Fruit fly (Drosophila melanogaster) whole organism, embryonic: ENCODE measurements around the gene CG2120.

Experiments used
- Ada2b ChIP-seq: fragments of 200-800 bp; sonication (Bioruptor generic); IDR thresholded peaks from 2 replicates; pipeline ENCODE4 v1.3.6; 2022; ENCODE audit warnings: missing biosample characterization, missing genetic modification characterization
- Asciz ChIP-seq: fragments of 200-800 bp; sonication (Bioruptor generic); optimal IDR thresholded peaks from 2 replicates; lab custom pipeline; 2017; ENCODE audit warnings: missing biosample characterization, mild to moderate bottlenecking, missing genetic modification characterization, missing genetic modification reagents
- Atf6 ChIP-seq: fragments of 200-800 bp; sonication (Bioruptor generic); IDR thresholded peaks from 2 replicates; pipeline ENCODE4 v1.3.6; 2022; ENCODE audit warnings: missing biosample characterization, missing genetic modification characterization
- B-H1 ChIP-seq: fragments of 200-800 bp; sonication (Bioruptor generic); IDR thresholded peaks from 3 replicates; pipeline ENCODE4 v1.3.6; 2022; ENCODE audit warnings: missing biosample characterization, missing genetic modification characterization
- CG11504 ChIP-seq: fragments of 200-800 bp; sonication (Bioruptor generic); optimal IDR thresholded peaks from 3 replicates; lab custom pipeline; 2019; ENCODE audit warnings: missing biosample characterization, mild to moderate bottlenecking, missing genetic modification characterization, moderate library complexity
- CG11695 ChIP-seq: fragments of 200-800 bp; sonication (Bioruptor generic); IDR thresholded peaks from 3 replicates; pipeline ENCODE4 v1.3.6; 2022; ENCODE audit warnings: missing biosample characterization, missing genetic modification characterization
- CG12071 ChIP-seq: fragments of 200-800 bp; sonication (Bioruptor generic); optimal IDR thresholded peaks from 3 replicates; lab custom pipeline; 2018; ENCODE audit warnings: missing biosample characterization, mild to moderate bottlenecking, missing genetic modification characterization
- CG12219 ChIP-seq: fragments of 200-800 bp; sonication (Bioruptor generic); optimal IDR thresholded peaks from 3 replicates; lab custom pipeline; 2018; ENCODE audit warnings: missing biosample characterization, mild to moderate bottlenecking, missing genetic modification characterization
- CG13624 ChIP-seq: fragments of 200-800 bp; sonication (Bioruptor generic); optimal IDR thresholded peaks from 2 replicates; lab custom pipeline; 2016; ENCODE audit warnings: missing biosample characterization, missing genetic modification characterization
- CG13894 ChIP-seq: fragments of 200-800 bp; sonication (Bioruptor generic); optimal IDR thresholded peaks from 3 replicates; lab custom pipeline; 2018; ENCODE audit warnings: missing biosample characterization, mild to moderate bottlenecking, missing genetic modification characterization, moderate library complexity
- CG15514 ChIP-seq: fragments of 200-800 bp; sonication (Bioruptor generic); optimal IDR thresholded peaks from 3 replicates; lab custom pipeline; 2017; ENCODE audit warnings: missing biosample characterization, missing genetic modification characterization, mild to moderate bottlenecking, moderate library complexity, missing genetic modification reagents
- CG1602 ChIP-seq: fragments of 200-800 bp; sonication (Bioruptor generic); optimal IDR thresholded peaks from 3 replicates; lab custom pipeline; 2016; ENCODE audit warnings: missing biosample characterization, missing genetic modification characterization
- CG18619 ChIP-seq: fragments of 200-800 bp; sonication (Bioruptor generic); optimal IDR thresholded peaks from 3 replicates; lab custom pipeline; 2017; ENCODE audit warnings: missing biosample characterization, mild to moderate bottlenecking, missing genetic modification characterization
- CG32767 ChIP-seq: fragments of 200-800 bp; sonication (Bioruptor generic); IDR thresholded peaks from 2 replicates; pipeline ENCODE4 v1.3.6; 2022; ENCODE audit warnings: missing biosample characterization, missing genetic modification characterization
- CG32772 ChIP-seq: fragments of 200-800 bp; sonication (Bioruptor generic); IDR thresholded peaks from 2 replicates; pipeline ENCODE4 v1.3.6; 2022; ENCODE audit warnings: missing biosample characterization, missing genetic modification characterization
- CG33213 ChIP-seq: fragments of 200-800 bp; sonication (Bioruptor generic); optimal IDR thresholded peaks from 3 replicates; lab custom pipeline; 2016; ENCODE audit warnings: missing biosample characterization, missing genetic modification characterization
- CG3838 ChIP-seq: fragments of 200-800 bp; sonication (Bioruptor generic); optimal IDR thresholded peaks from 3 replicates; lab custom pipeline; 2016; ENCODE audit warnings: missing biosample characterization, missing genetic modification characterization
- CG6689 ChIP-seq: fragments of 200-800 bp; sonication (Bioruptor generic); IDR thresholded peaks from 2 replicates; pipeline ENCODE4 v1.3.6; 2022; ENCODE audit warnings: missing biosample characterization, missing genetic modification characterization
- CG9437 ChIP-seq: fragments of 200-800 bp; sonication (Bioruptor generic); optimal IDR thresholded peaks from 2 replicates; lab custom pipeline; 2018; ENCODE audit warnings: missing biosample characterization, mild to moderate bottlenecking, missing genetic modification characterization
- CG9797 ChIP-seq: fragments of 200-800 bp; sonication (Bioruptor generic); optimal IDR thresholded peaks from 3 replicates; lab custom pipeline; 2018; ENCODE audit warnings: missing biosample characterization, mild to moderate bottlenecking, missing genetic modification characterization
- CG9817 ChIP-seq: fragments of 200-800 bp; sonication (Bioruptor generic); optimal IDR thresholded peaks from 2 replicates; lab custom pipeline; 2018; ENCODE audit warnings: missing biosample characterization, mild to moderate bottlenecking, missing genetic modification characterization, moderate library complexity
- D19A ChIP-seq: fragments of 200-800 bp; optimal IDR thresholded peaks from 3 replicates; lab custom pipeline; 2019; ENCODE audit warnings: missing biosample characterization, mild to moderate bottlenecking, missing genetic modification characterization, moderate library complexity
- Dip3 ChIP-seq: fragments of 200-800 bp; sonication (Bioruptor generic); optimal IDR thresholded peaks from 3 replicates; lab custom pipeline; 2016; ENCODE audit warnings: missing biosample characterization, missing genetic modification characterization
- Fer2 ChIP-seq: fragments of 200-800 bp; sonication (Bioruptor generic); optimal IDR thresholded peaks from 2 replicates; lab custom pipeline; 2018; ENCODE audit warnings: missing biosample characterization, mild to moderate bottlenecking, missing genetic modification characterization, moderate library complexity
- Hey ChIP-seq: fragments of 200-800 bp; sonication (Bioruptor generic); optimal IDR thresholded peaks from 3 replicates; lab custom pipeline; 2018; ENCODE audit warnings: missing biosample characterization, mild to moderate bottlenecking, missing genetic modification characterization
- Hr3 ChIP-seq: fragments of 200-800 bp; sonication (Bioruptor generic); optimal IDR thresholded peaks from 3 replicates; lab custom pipeline; 2016; ENCODE audit warnings: missing biosample characterization, missing genetic modification characterization
- MBD-R2 ChIP-seq: fragments of 200-800 bp; sonication (Bioruptor generic); IDR thresholded peaks from 2 replicates; pipeline ENCODE4 v1.3.6; 2022; ENCODE audit warnings: missing biosample characterization, missing genetic modification characterization
- Mes4 ChIP-seq: fragments of 200-800 bp; sonication (Bioruptor generic); optimal IDR thresholded peaks from 2 replicates; lab custom pipeline; 2016; ENCODE audit warnings: missing biosample characterization, missing genetic modification characterization
- Mrtf ChIP-seq: fragments of 200-800 bp; sonication (Bioruptor generic); IDR thresholded peaks from 3 replicates; pipeline ENCODE4 v1.3.6; 2022; ENCODE audit warnings: missing biosample characterization, missing genetic modification characterization
- NfI ChIP-seq: fragments of 200-800 bp; sonication (Bioruptor generic); optimal IDR thresholded peaks from 3 replicates; lab custom pipeline; 2018; ENCODE audit warnings: missing biosample characterization, mild to moderate bottlenecking, missing genetic modification characterization, moderate library complexity
- Stat92E ChIP-seq, 3 experiments: fragments of >200 bp in 2 of 3; fragments of 200-800 bp in 1 of 3; sonication (Bioruptor generic) in 1 of 3; optimal IDR thresholded peaks; 2 replicates each; lab custom pipeline; 2017 to 2019; ENCODE audit warnings: missing biosample characterization in 3 of 3, missing genetic modification characterization in 3 of 3, mild to moderate bottlenecking in 1 of 3, moderate library complexity in 1 of 3
- Xbp1 ChIP-seq: fragments of 200-800 bp; sonication (Bioruptor generic); optimal IDR thresholded peaks from 3 replicates; lab custom pipeline; 2016; ENCODE audit warnings: missing biosample characterization, mild to moderate bottlenecking, missing genetic modification characterization
- az2 ChIP-seq: fragments of 200-800 bp; sonication (Bioruptor generic); optimal IDR thresholded peaks from 3 replicates; lab custom pipeline; 2016; ENCODE audit warnings: missing biosample characterization, missing genetic modification characterization
- bowl ChIP-seq: fragments of 200-800 bp; sonication (Bioruptor generic); IDR thresholded peaks from 2 replicates; pipeline ENCODE4 v1.3.6; 2022; ENCODE audit warnings: missing biosample characterization, missing genetic modification characterization
- disco-r ChIP-seq: fragments of 200-800 bp; sonication (Bioruptor generic); optimal IDR thresholded peaks from 2 replicates; lab custom pipeline; 2016; ENCODE audit warnings: missing biosample characterization, missing genetic modification characterization
- ftz-f1 ChIP-seq: fragments of 200-800 bp; sonication (Bioruptor generic); optimal IDR thresholded peaks from 2 replicates; lab custom pipeline; 2016; ENCODE audit warnings: missing biosample characterization, missing genetic modification characterization
- ham ChIP-seq: fragments of 200-800 bp; sonication (Bioruptor generic); IDR thresholded peaks from 2 replicates; pipeline ENCODE4 v1.3.6; 2022; ENCODE audit warnings: missing biosample characterization, missing genetic modification characterization
- hkb ChIP-seq, 2 experiments: fragments of 200-800 bp in 1 of 2; fragments of >200 bp in 1 of 2; sonication (Bioruptor generic) in 1 of 2; IDR thresholded peaks in 1 of 2; optimal IDR thresholded peaks in 1 of 2; 2 replicates each; pipeline versions ENCODE4 v1.3.6 to Lab custom; 2017 to 2022; ENCODE audit warnings: missing biosample characterization in 1 of 2, missing genetic modification characterization in 1 of 2
- luna ChIP-seq: fragments of 200-800 bp; sonication (Bioruptor generic); optimal IDR thresholded peaks from 2 replicates; lab custom pipeline; 2016; ENCODE audit warnings: missing biosample characterization, missing genetic modification characterization
- mam ChIP-seq: fragments of 200-800 bp; sonication (Bioruptor generic); optimal IDR thresholded peaks from 3 replicates; lab custom pipeline; 2016; ENCODE audit warnings: missing biosample characterization, missing genetic modification characterization
- psq ChIP-seq: fragments of 200-800 bp; sonication (Bioruptor generic); optimal IDR thresholded peaks from 2 replicates; lab custom pipeline; 2017; ENCODE audit warnings: missing biosample characterization, missing genetic modification characterization
- row ChIP-seq: fragments of 200-800 bp; sonication (Bioruptor generic); IDR thresholded peaks from 3 replicates; pipeline ENCODE4 v1.3.6; 2022; ENCODE audit warnings: missing biosample characterization, missing genetic modification characterization
- sens ChIP-seq: fragments of 200-800 bp; sonication (Bioruptor generic); peaks from one replicate; lab custom pipeline; 2016; ENCODE audit warnings: missing biosample characterization, missing genetic modification characterization
- seq ChIP-seq: fragments of 200-800 bp; sonication (Bioruptor generic); IDR thresholded peaks from 2 replicates; pipeline ENCODE4 v1.3.6; 2022; ENCODE audit warnings: missing biosample characterization, missing genetic modification characterization
- slp2 ChIP-seq: fragments of 200-800 bp; sonication (Bioruptor generic); optimal IDR thresholded peaks from 2 replicates; lab custom pipeline; 2016; ENCODE audit warnings: missing biosample characterization, missing genetic modification characterization
- stwl ChIP-seq: fragments of 200-800 bp; sonication (Bioruptor generic); optimal IDR thresholded peaks from 3 replicates; lab custom pipeline; 2018; ENCODE audit warnings: missing biosample characterization, mild to moderate bottlenecking, missing genetic modification characterization, moderate library complexity
- tap ChIP-seq: fragments of 200-800 bp; optimal IDR thresholded peaks from 3 replicates; lab custom pipeline; 2019; ENCODE audit warnings: missing biosample characterization, mild to moderate bottlenecking, missing genetic modification characterization, moderate library complexity
- tin ChIP-seq: fragments of 200-800 bp; sonication (Bioruptor generic); optimal IDR thresholded peaks from 3 replicates; lab custom pipeline; 2016; ENCODE audit warnings: missing biosample characterization, missing genetic modification characterization
- tna ChIP-seq: fragments of 200-800 bp; sonication (Bioruptor generic); IDR thresholded peaks from 2 replicates; pipeline ENCODE4 v1.3.6; 2022; ENCODE audit warnings: missing biosample characterization, missing genetic modification characterization; ENCODE audit not compliant: partially characterized antibody
- vnd ChIP-seq: fragments of 200-800 bp; sonication (Bioruptor generic); IDR thresholded peaks from 3 replicates; pipeline ENCODE4 v1.3.6; 2022; ENCODE audit warnings: missing biosample characterization, missing genetic modification characterization; ENCODE audit not compliant: partially characterized antibody
- vvl ChIP-seq: fragments of 200-800 bp; sonication (Bioruptor generic); IDR thresholded peaks from 2 replicates; pipeline ENCODE4 v1.3.6; 2022; ENCODE audit warnings: missing biosample characterization, missing genetic modification characterization
- yki ChIP-seq: fragments of >200 bp; optimal IDR thresholded peaks from 3 replicates; lab custom pipeline; 2018

The CG2120 gene

DNA sequence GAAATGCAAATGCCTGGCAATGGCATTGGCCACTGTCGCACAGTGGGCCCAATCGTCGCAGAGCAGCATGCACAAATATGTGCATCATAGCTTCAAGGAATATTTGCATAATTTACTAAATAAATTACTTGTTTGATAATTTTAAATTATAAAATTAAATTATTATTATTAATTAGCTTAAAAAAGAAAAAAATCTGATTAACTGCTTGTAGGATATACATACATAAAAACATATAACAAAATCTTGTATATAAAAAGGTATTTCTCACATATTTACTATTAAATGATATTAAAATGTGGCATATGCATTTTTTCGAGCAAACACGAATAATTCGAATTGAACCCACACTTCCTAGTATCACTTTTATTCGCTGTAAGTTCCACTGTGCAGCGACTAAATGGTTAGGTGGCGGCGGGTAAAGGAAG, 10.4 kb upstream of the CG2120 start (continued):
- TF ChIP-seq CG15514 (no peak), Fer2 (tag; lab: Kevin White, UChicago) (no peak), MBD-R2 (GFP tag; lab: Robert Waterston, UW) (no peak), CG9437 (GFP tag; lab: Kevin White, UChicago) (peak; percentile 64), CG9797 (GFP tag; lab: Kevin White, UChicago) (no peak), CG32767 (GFP tag; lab: Robert Waterston, UW) (peak; percentile 43; the same call in 1 of the 2 replicates), B-H1 (GFP tag; lab: Robert Waterston, UW) (peak; percentile 12; the same call in 1 of the 3 replicates), luna (GFP tag; lab: Kevin White, UChicago) (no peak), tna (no peak), Dip3 (no peak), mam (GFP tag; lab: Kevin White, UChicago) (no peak), CG32772 (0 out of 2 replicates have a peak, but pooled peaks have one; percentile 32), psq (GFP tag; lab: Kevin White, UChicago) (no peak), Xbp1 (GFP tag; lab: Kevin White, UChicago) (peak; percentile 53), CG18619 (GFP tag; lab: Kevin White, UChicago) (peak; percentile 33), CG13624 (GFP tag; lab: Kevin White, UChicago) (no peak), vnd (GFP tag; lab: Robert Waterston, UW) (no peak), CG13894 (tag; lab: Kevin White, UChicago) (no peak), NfI (GFP tag; lab: Kevin White, UChicago) (peak; percentile 8), yki (no peak), ftz-f1 (GFP tag; lab: Kevin White, UChicago) (no peak), Hr3 (GFP tag; lab: Kevin White, UChicago) (peak; percentile 57), az2 (GFP tag; lab: Kevin White, UChicago) (peak; percentile 47), tap (tag; lab: Kevin White, UChicago) (peak; percentile 57), Mrtf (GFP tag; lab: Robert Waterston, UW) (no peak), Atf6 (GFP tag; lab: Robert Waterston, UW) (no peak), CG6689 (GFP tag; lab: Robert Waterston, UW) (peak; percentile 60), Asciz (GFP tag; lab: Kevin White, UChicago) (peak; percentile 55), Mes4 (no peak), hkb (optimal IDR thresholded peaks at IDR 0.05; lab: Kevin White, UChicago) (no peak), hkb (GFP tag; IDR thresholded peaks at IDR 0.05; lab: Robert Waterston, UW) (0 out of 2 replicates have a peak, but pooled peaks have one; percentile 49), CG9817 (no peak), CG3838 (GFP tag; lab: Kevin White, UChicago) (no peak), CG12071 (GFP tag; lab: Kevin White, UChicago) (no peak), ham (GFP tag; lab: Robert Waterston, UW) (no peak), Stat92E (GFP tag; optimal IDR thresholded peaks at IDR 0.05; lab: Kevin White, UChicago) (no peak), row (GFP tag; lab: Robert Waterston, UW) (peak; percentile 39; the same call in 2 of the 3 replicates), CG11504 (peak; percentile 82), seq (no peak), bowl (GFP tag; lab: Robert Waterston, UW) (no peak), CG12219 (no peak), sens (GFP tag; lab: Kevin White, UChicago) (peak; percentile 63), CG1602 (peak; percentile 18), CG33213 (GFP tag; lab: Kevin White, UChicago) (no peak), stwl (tag; lab: Kevin White, UChicago) (no peak), CG11695 (no peak), D19A (peak; percentile 60), disco-r (GFP tag; lab: Kevin White, UChicago) (no peak), slp2 (GFP tag; lab: Kevin White, UChicago) (no peak), tin (GFP tag; lab: Kevin White, UChicago) (peak; percentile 49), vvl (GFP tag; lab: Robert Waterston, UW) (peak; percentile 19; the same call in 1 of the 2 replicates), Hey (tag; lab: Kevin White, UChicago) (no peak), Ada2b (GFP tag; lab: Robert Waterston, UW) (no peak)
